Worm (Caenorhabditis elegans) whole organism, L1 larva: ENCODE data around the gene mig-38.
"Not testable (repeated sequence)": the region's sequence is repeated elsewhere in the genome, so short reads cannot be mapped to it uniquely, and the experiment has no call there.

ENCODE experiments used
- efl-1 ChIP-seq, 4 experiments: fragments of 150-350 bp; optimal IDR thresholded peaks in 3 of 4; peaks in 1 of 4; 1 replicate in 1 of 4; 2 replicates in 3 of 4; lab custom pipeline; 2014; ENCODE audit warnings: missing biosample characterization in 2 of 4, missing genetic modification characterization in 2 of 4, missing genetic modification reagents in 2 of 4
- fkh-4 ChIP-seq: sonication (generic microtip); optimal IDR thresholded peaks from 2 replicates; lab custom pipeline; 2016; ENCODE audit warnings: missing compliant biosample characterization, missing genetic modification characterization, borderline replicate concordance
- fos-1 ChIP-seq: fragments of 150-350 bp; optimal IDR thresholded peaks from 2 replicates; lab custom pipeline; 2014; ENCODE audit warnings: missing biosample characterization, missing genetic modification characterization
- lin-15B ChIP-seq: fragments of 150-350 bp; sonication (generic microtip); optimal IDR thresholded peaks from 3 replicates; lab custom pipeline; 2014; ENCODE audit warnings: missing biosample characterization, missing genetic modification characterization
- lsy-2 ChIP-seq, 2 experiments: fragments of 150-350 bp; optimal IDR thresholded peaks; 2 replicates each; lab custom pipeline; 2014; ENCODE audit warnings: missing biosample characterization in 2 of 2, missing genetic modification characterization in 2 of 2
- nhr-11 ChIP-seq: fragments of 150-350 bp; optimal IDR thresholded peaks from 2 replicates; lab custom pipeline; 2014; ENCODE audit warnings: missing biosample characterization, missing genetic modification characterization
- nhr-237 ChIP-seq: fragments of 150-350 bp; optimal IDR thresholded peaks from 2 replicates; lab custom pipeline; 2014; ENCODE audit warnings: missing biosample characterization, missing genetic modification characterization
- snpc-4 ChIP-seq: fragments of 150-350 bp; optimal IDR thresholded peaks from 2 replicates; lab custom pipeline; 2014; ENCODE audit warnings: missing biosample characterization, missing genetic modification characterization
- sptf-1 ChIP-seq: fragments of 150-350 bp; optimal IDR thresholded peaks from 2 replicates; lab custom pipeline; 2014; ENCODE audit warnings: missing biosample characterization, missing genetic modification characterization
- sup-37 ChIP-seq: fragments of 200-800 bp; sonication (Bioruptor generic); optimal IDR thresholded peaks from 2 replicates; lab custom pipeline; 2018; ENCODE audit warnings: mild to moderate bottlenecking, missing genetic modification characterization, missing compliant biosample characterization
- zag-1 ChIP-seq: fragments of 150-350 bp; optimal IDR thresholded peaks from 2 replicates; lab custom pipeline; 2014; ENCODE audit warnings: missing biosample characterization, missing genetic modification characterization
- ztf-11 ChIP-seq, 2 experiments: sonication (generic microtip); optimal IDR thresholded peaks; 2 replicates each; lab custom pipeline; 2016 to 2017; ENCODE audit warnings: missing genetic modification characterization in 2 of 2, missing biosample characterization in 1 of 2, missing compliant biosample characterization in 1 of 2

ce11 chrIV:11616543-11616942 lies 22.5 kb downstream of the mig-38 start:
- not testable (repeated sequence) for TF ChIP-seq nhr-237; ztf-11 (tag; optimal IDR thresholded peaks at IDR 0.05; lab: Kevin White, UChicago); nhr-11; sup-37 (GFP tag; lab: Kevin White, UChicago); snpc-4; lsy-2 (tag; optimal IDR thresholded peaks at IDR 0.05; lab: Kevin White, UChicago); lin-15B (tag; lab: Kevin White, UChicago); fkh-4 (tag; lab: Kevin White, UChicago); fos-1 (tag; lab: Kevin White, UChicago); zag-1; sptf-1 (tag; lab: Kevin White, UChicago); efl-1 (optimal IDR thresholded peaks at IDR 0.05; lab: Kevin White, UChicago); efl-1 (GFP tag; optimal IDR thresholded peaks at IDR 0.05 in 1 of 2; lab: Kevin White, UChicago)
